Fruit fly (Drosophila melanogaster): ENCODE data around the gene CG3679.

CG3679 gene

dm6 chrX:16303636-16304035 is at the start of gene CG3679:
CG3679 (plus strand) TSS chrX:16303870.
- no peak for TF ChIP-seq noc (tag; optimal IDR thresholded peaks at IDR 0.05)

- TF ChIP-seq noc (tag; optimal IDR thresholded peaks at IDR 0.05) = no peak
Observed at dm6 chrX:16263415-16263814, 40.3 kb upstream of the CG3679 start.

- no peak for TF ChIP-seq noc (tag; optimal IDR thresholded peaks at IDR 0.05)
Observed at dm6 chrX:16266437-16266836, 37.2 kb upstream of the CG3679 start, which contains the start of gene CG12507. CG12507 (minus strand) TSS chrX:16266537.

dm6 chrX:16270795-16271194 is 32.9 kb upstream of the CG3679 start, which contains the start of gene Mfe2:
Mfe2 (plus strand) TSS chrX:16270951.
- peak; percentile 49 for TF ChIP-seq noc (tag; optimal IDR thresholded peaks at IDR 0.05)

- no peak for TF ChIP-seq noc (tag; optimal IDR thresholded peaks at IDR 0.05)
Observed at dm6 chrX:16275168-16275853, 28.4 kb upstream of the CG3679 start.

dm6 chrX:16275854-16276338 is 27.8 kb upstream of the CG3679 start, which contains the start of the genes kat80 and Prosalpha4:
kat80 (minus strand) TSS chrX:16276180.
Prosalpha4 (plus strand) TSS chrX:16276270.
- peak; percentile 59 for TF ChIP-seq noc (tag; optimal IDR thresholded peaks at IDR 0.05)

- TF ChIP-seq noc (tag; optimal IDR thresholded peaks at IDR 0.05) = no peak
Observed at dm6 chrX:16277878-16278506, 25.7 kb upstream of the CG3679 start, which contains the start of gene eas. eas (plus strand) TSS chrX:16278328.

dm6 chrX:16278783-16279182 is 24.9 kb upstream of the CG3679 start:
- TF ChIP-seq noc (tag; optimal IDR thresholded peaks at IDR 0.05) = peak; percentile 48

dm6 chrX:16279340-16279941 is 24.2 kb upstream of the CG3679 start:
- peak; percentile 90 for TF ChIP-seq noc (tag; optimal IDR thresholded peaks at IDR 0.05)

- TF ChIP-seq noc (tag; optimal IDR thresholded peaks at IDR 0.05) = no peak
Observed at dm6 chrX:16281305-16281704, 22.4 kb upstream of the CG3679 start.

- peak; percentile 54 for TF ChIP-seq noc (tag; optimal IDR thresholded peaks at IDR 0.05)
Observed at dm6 chrX:16281717-16282529, 21.7 kb upstream of the CG3679 start.

- peak; percentile 51 for TF ChIP-seq noc (tag; optimal IDR thresholded peaks at IDR 0.05)
Observed at dm6 chrX:16285186-16285585, 18.5 kb upstream of the CG3679 start.

dm6 chrX:16286083-16286666 is 17.5 kb upstream of the CG3679 start, which contains the start of gene UQCR-14:
UQCR-14 (plus strand) TSS chrX:16286288.
- TF ChIP-seq noc (tag; optimal IDR thresholded peaks at IDR 0.05) = peak; percentile 19

dm6 chrX:16288492-16288964 is 15.1 kb upstream of the CG3679 start, which contains the start of the genes CG32576 and caz:
CG32576 (minus strand) TSS chrX:16288533.
caz (plus strand) TSS chrX:16288810.
- TF ChIP-seq noc (tag; optimal IDR thresholded peaks at IDR 0.05) = peak; percentile 28

- TF ChIP-seq noc (tag; optimal IDR thresholded peaks at IDR 0.05) = no peak
Observed at dm6 chrX:16288999-16289398, 14.7 kb upstream of the CG3679 start.

All from whole organism, larva.